Worm (Caenorhabditis elegans): Measurements from ENCODE around the gene acl-12.

acl-12 gene

ce11 chrX:7416082-7416481, 26.3 kb downstream of the acl-12 start, which contains the start of gene C10A4.1:
Gene C10A4.1 (plus strand): TSS chrX:7416382.
- TF ChIP-seq ceh-13 (GFP tag; optimal IDR thresholded peaks at IDR 0.05) (no peak), sea-1 (GFP tag; conservative IDR thresholded peaks at IDR 0.05) (no peak), aly-1 (tag; optimal IDR thresholded peaks at IDR 0.05) (no peak), tra-4 (tag; optimal IDR thresholded peaks at IDR 0.05) (no peak), scrt-1 (GFP tag; IDR thresholded peaks at IDR 0.05) (no peak), hnd-1 (tag; optimal IDR thresholded peaks at IDR 0.05) (no peak), flt-1 (GFP tag; IDR thresholded peaks at IDR 0.05) (no peak), ceh-36 (tag; optimal IDR thresholded peaks at IDR 0.05) (no peak), F13C5.2 (tag; optimal IDR thresholded peaks at IDR 0.05) (no peak), tbx-37 (GFP tag; conservative IDR thresholded peaks at IDR 0.05) (no peak), hmbx-1 (tag; optimal IDR thresholded peaks at IDR 0.05) (no peak), hmg-4 (GFP tag; optimal IDR thresholded peaks at IDR 0.05) (no peak), pes-1 (GFP tag; IDR thresholded peaks at IDR 0.05) (no peak), B0310.2 (tag; optimal IDR thresholded peaks at IDR 0.05) (no peak)

DNA sequence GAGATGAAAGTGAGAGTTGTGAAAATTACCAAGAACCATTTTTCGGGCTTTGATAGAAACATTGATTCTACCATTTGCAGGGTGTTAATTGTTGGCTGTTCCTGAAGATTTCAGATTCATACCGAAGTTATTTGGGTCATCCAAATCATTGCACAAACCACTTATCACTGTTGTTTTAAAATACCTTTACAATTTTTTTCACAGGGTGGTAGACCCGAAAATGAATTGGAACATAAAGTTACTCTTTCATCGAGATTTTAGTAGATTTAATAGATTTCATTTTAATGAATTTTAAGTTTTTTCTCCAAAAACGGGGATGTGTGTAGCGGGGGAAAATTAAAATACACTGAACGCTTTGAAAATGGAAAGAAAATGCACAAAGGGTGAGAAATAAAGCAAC, 27.0 kb downstream of the acl-12 start, which contains the start of gene C10A4.7:
C10A4.7 (minus strand) TSS at position 101 of the 400 bp plus-strand sequence.
- TF ChIP-seq hmg-4 (GFP tag; optimal IDR thresholded peaks at IDR 0.05) (no peak), hnd-1 (tag; optimal IDR thresholded peaks at IDR 0.05) (no peak), flt-1 (GFP tag; IDR thresholded peaks at IDR 0.05) (no peak), scrt-1 (GFP tag; IDR thresholded peaks at IDR 0.05) (no peak), tbx-11 (GFP tag; IDR thresholded peaks at IDR 0.05) (no peak)

- TF ChIP-seq hnd-1 (tag; optimal IDR thresholded peaks at IDR 0.05) (no peak), tbx-11 (GFP tag; IDR thresholded peaks at IDR 0.05) (no peak), tbx-37 (GFP tag; conservative IDR thresholded peaks at IDR 0.05) (no peak), ceh-36 (tag; optimal IDR thresholded peaks at IDR 0.05) (no peak), ceh-13 (GFP tag; optimal IDR thresholded peaks at IDR 0.05) (no peak), flt-1 (GFP tag; IDR thresholded peaks at IDR 0.05) (no peak), ets-7 (tag; optimal IDR thresholded peaks at IDR 0.05) (no peak), B0310.2 (tag; optimal IDR thresholded peaks at IDR 0.05) (no peak), pes-1 (GFP tag; IDR thresholded peaks at IDR 0.05) (no peak)
These were observed 32.4 kb downstream of the acl-12 start, which contains the start of gene C10A4.2 for ce11 chrX:7409935-7410334. Gene C10A4.2 (plus strand): TSS chrX:7410235.

- TF ChIP-seq hnd-1 (tag; optimal IDR thresholded peaks at IDR 0.05): no peak
- no peak for TF ChIP-seq scrt-1 (GFP tag; IDR thresholded peaks at IDR 0.05)
- no peak for TF ChIP-seq hmbx-1 (tag; optimal IDR thresholded peaks at IDR 0.05)
- no peak for TF ChIP-seq hmg-4 (GFP tag; optimal IDR thresholded peaks at IDR 0.05)
- no peak for TF ChIP-seq pes-1 (GFP tag; IDR thresholded peaks at IDR 0.05)
- no peak for TF ChIP-seq tbx-37 (GFP tag; conservative IDR thresholded peaks at IDR 0.05)
- no peak for TF ChIP-seq ets-7 (tag; optimal IDR thresholded peaks at IDR 0.05)
- no peak for TF ChIP-seq tra-4 (tag; optimal IDR thresholded peaks at IDR 0.05)
- TF ChIP-seq ceh-36 (tag; optimal IDR thresholded peaks at IDR 0.05): no peak
- no peak for TF ChIP-seq ama-1 (optimal IDR thresholded peaks at IDR 0.05)
- TF ChIP-seq ceh-13 (GFP tag; optimal IDR thresholded peaks at IDR 0.05): no peak
- no peak for TF ChIP-seq flt-1 (GFP tag; IDR thresholded peaks at IDR 0.05)
These were observed 33.3 kb downstream of the acl-12 start for ce11 chrX:7409030-7409429.

- TF ChIP-seq F13C5.2 (tag; optimal IDR thresholded peaks at IDR 0.05) (no peak), scrt-1 (GFP tag; IDR thresholded peaks at IDR 0.05) (no peak), sea-1 (GFP tag; conservative IDR thresholded peaks at IDR 0.05) (no peak), tbx-37 (GFP tag; conservative IDR thresholded peaks at IDR 0.05) (no peak), pes-1 (GFP tag; IDR thresholded peaks at IDR 0.05) (no peak), ceh-36 (tag; optimal IDR thresholded peaks at IDR 0.05) (no peak), ceh-13 (GFP tag; optimal IDR thresholded peaks at IDR 0.05) (no peak), B0310.2 (tag; optimal IDR thresholded peaks at IDR 0.05) (no peak), aly-1 (tag; optimal IDR thresholded peaks at IDR 0.05) (no peak), hnd-1 (tag; optimal IDR thresholded peaks at IDR 0.05) (no peak), hmg-4 (GFP tag; optimal IDR thresholded peaks at IDR 0.05) (no peak), ama-1 (optimal IDR thresholded peaks at IDR 0.05) (no peak), hmbx-1 (tag; optimal IDR thresholded peaks at IDR 0.05) (no peak), tra-4 (tag; optimal IDR thresholded peaks at IDR 0.05) (no peak), ets-7 (tag; optimal IDR thresholded peaks at IDR 0.05) (no peak), flt-1 (GFP tag; IDR thresholded peaks at IDR 0.05) (no peak), tbx-11 (GFP tag; IDR thresholded peaks at IDR 0.05) (no peak)
These were observed 34.6 kb downstream of the acl-12 start for ce11 chrX:7407749-7408148.

ce11 chrX:7405393-7405792, 37.0 kb downstream of the acl-12 start, which contains the start of gene C10A4.3:
Gene C10A4.3 (plus strand): TSS chrX:7405693.
- TF ChIP-seq hnd-1 (tag; optimal IDR thresholded peaks at IDR 0.05) (no peak), hmbx-1 (tag; optimal IDR thresholded peaks at IDR 0.05) (no peak), tbx-37 (GFP tag; conservative IDR thresholded peaks at IDR 0.05) (no peak)

DNA sequence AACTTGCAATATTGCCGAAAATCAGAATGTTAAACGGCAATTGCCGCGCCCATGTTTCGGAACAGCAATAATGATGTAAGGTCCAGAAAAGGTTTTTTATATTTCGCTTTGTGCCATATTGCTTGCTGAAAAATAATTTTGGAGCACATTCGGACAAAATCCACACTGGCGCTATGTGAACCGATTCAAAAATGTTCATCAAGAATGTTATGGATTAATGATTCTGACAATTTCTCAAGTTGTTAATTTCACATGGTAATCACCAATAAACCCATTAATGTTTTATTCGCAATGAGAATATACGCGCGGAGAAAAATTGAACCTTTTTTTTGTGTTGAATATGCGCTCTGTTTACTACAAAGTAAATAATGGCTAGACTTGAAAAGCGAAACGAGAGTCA, 37.8 kb downstream of the acl-12 start:
- TF ChIP-seq pes-1 (GFP tag; IDR thresholded peaks at IDR 0.05) (no peak), F13C5.2 (tag; optimal IDR thresholded peaks at IDR 0.05) (no peak), ama-1 (optimal IDR thresholded peaks at IDR 0.05) (no peak), ets-7 (tag; optimal IDR thresholded peaks at IDR 0.05) (no peak), sea-1 (GFP tag; conservative IDR thresholded peaks at IDR 0.05) (no peak), aly-1 (tag; optimal IDR thresholded peaks at IDR 0.05) (no peak), B0310.2 (tag; optimal IDR thresholded peaks at IDR 0.05) (no peak), flt-1 (GFP tag; IDR thresholded peaks at IDR 0.05) (no peak), hnd-1 (tag; optimal IDR thresholded peaks at IDR 0.05) (no peak), tra-4 (tag; optimal IDR thresholded peaks at IDR 0.05) (no peak), tbx-37 (GFP tag; conservative IDR thresholded peaks at IDR 0.05) (no peak), tbx-11 (GFP tag; IDR thresholded peaks at IDR 0.05) (no peak), hmg-4 (GFP tag; optimal IDR thresholded peaks at IDR 0.05) (no peak), scrt-1 (GFP tag; IDR thresholded peaks at IDR 0.05) (no peak), hmbx-1 (tag; optimal IDR thresholded peaks at IDR 0.05) (no peak), ceh-13 (GFP tag; optimal IDR thresholded peaks at IDR 0.05) (no peak), ceh-36 (tag; optimal IDR thresholded peaks at IDR 0.05) (no peak)

- no peak for TF ChIP-seq tbx-37 (GFP tag; conservative IDR thresholded peaks at IDR 0.05)
- TF ChIP-seq tbx-11 (GFP tag; IDR thresholded peaks at IDR 0.05): no peak
- no peak for TF ChIP-seq F13C5.2 (tag; optimal IDR thresholded peaks at IDR 0.05)
- TF ChIP-seq ceh-13 (GFP tag; optimal IDR thresholded peaks at IDR 0.05): no peak
- TF ChIP-seq ets-7 (tag; optimal IDR thresholded peaks at IDR 0.05): no peak
- TF ChIP-seq tra-4 (tag; optimal IDR thresholded peaks at IDR 0.05): no peak
- TF ChIP-seq sea-1 (GFP tag; conservative IDR thresholded peaks at IDR 0.05): no peak
- TF ChIP-seq ama-1 (optimal IDR thresholded peaks at IDR 0.05): no peak
- no peak for TF ChIP-seq hmg-4 (GFP tag; optimal IDR thresholded peaks at IDR 0.05)
- TF ChIP-seq ceh-36 (tag; optimal IDR thresholded peaks at IDR 0.05): no peak
- no peak for TF ChIP-seq pes-1 (GFP tag; IDR thresholded peaks at IDR 0.05)
- TF ChIP-seq hnd-1 (tag; optimal IDR thresholded peaks at IDR 0.05): no peak
- TF ChIP-seq hmbx-1 (tag; optimal IDR thresholded peaks at IDR 0.05): no peak
- TF ChIP-seq scrt-1 (GFP tag; IDR thresholded peaks at IDR 0.05): no peak
These were observed 41.6 kb downstream of the acl-12 start, which contains the start of gene C10A4.4 for ce11 chrX:7400788-7401187. Gene C10A4.4 (plus strand): TSS chrX:7401088.
